Fruit fly (Drosophila melanogaster) whole organism, prepupa: Measurements from ENCODE around the gene CG42818.

ENCODE experiments used
- CG10631 ChIP-seq: fragments of 200-800 bp; sonication (Bioruptor generic); optimal IDR thresholded peaks from 2 replicates; lab custom pipeline; 2016; ENCODE audit warnings: missing biosample characterization, missing genetic modification characterization
- CG11294 ChIP-seq: fragments of 200-800 bp; sonication (Bioruptor generic); IDR thresholded peaks from 2 replicates; pipeline ENCODE4 v1.3.6; 2022; ENCODE audit warnings: missing biosample characterization, missing genetic modification characterization
- CG11762 ChIP-seq: fragments of 200-800 bp; sonication (Bioruptor generic); optimal IDR thresholded peaks from 3 replicates; lab custom pipeline; 2016; ENCODE audit warnings: missing biosample characterization, missing genetic modification characterization; ENCODE audit not compliant: insufficient read depth
- CG15336 ChIP-seq: fragments of 200-800 bp; sonication (Bioruptor generic); IDR thresholded peaks from 2 replicates; pipeline ENCODE4 v1.3.6; 2022; ENCODE audit warnings: missing biosample characterization, missing genetic modification characterization
- CG1621 ChIP-seq: fragments of 200-800 bp; sonication (Bioruptor generic); optimal IDR thresholded peaks from 3 replicates; lab custom pipeline; 2018; ENCODE audit warnings: missing biosample characterization, mild to moderate bottlenecking, missing genetic modification characterization
- CG3032 ChIP-seq: fragments of 200-800 bp; optimal IDR thresholded peaks from 2 replicates; lab custom pipeline; 2019; ENCODE audit warnings: missing biosample characterization, mild to moderate bottlenecking, missing genetic modification characterization, moderate library complexity
- CG34406 ChIP-seq: fragments of 200-800 bp; sonication (Bioruptor generic); optimal IDR thresholded peaks from 3 replicates; lab custom pipeline; 2016; ENCODE audit warnings: missing biosample characterization, missing genetic modification characterization
- CG3919 ChIP-seq: fragments of 200-800 bp; sonication (Bioruptor generic); optimal IDR thresholded peaks from 3 replicates; lab custom pipeline; 2016; ENCODE audit warnings: missing biosample characterization, missing genetic modification characterization
- CG6163 ChIP-seq: fragments of 200-800 bp; sonication (Bioruptor generic); IDR thresholded peaks from 3 replicates; pipeline ENCODE4 v1.3.6; 2022; ENCODE audit warnings: missing biosample characterization, missing genetic modification characterization
- CG6276 ChIP-seq: fragments of 200-800 bp; sonication (Bioruptor generic); optimal IDR thresholded peaks from 2 replicates; lab custom pipeline; 2017; ENCODE audit warnings: missing biosample characterization, mild to moderate bottlenecking, missing genetic modification characterization
- CG6792 ChIP-seq: fragments of 200-800 bp; sonication (Bioruptor generic); optimal IDR thresholded peaks from 3 replicates; lab custom pipeline; 2016; ENCODE audit warnings: missing biosample characterization, missing genetic modification characterization
- CG6808 ChIP-seq: fragments of 200-800 bp; sonication (Bioruptor generic); optimal IDR thresholded peaks from 3 replicates; lab custom pipeline; 2017; ENCODE audit warnings: missing biosample characterization, missing genetic modification characterization, mild to moderate bottlenecking, moderate library complexity, missing genetic modification reagents
- CG6854 ChIP-seq: fragments of 200-800 bp; sonication (Bioruptor generic); optimal IDR thresholded peaks from 2 replicates; lab custom pipeline; 2017; ENCODE audit warnings: missing biosample characterization, mild to moderate bottlenecking, missing genetic modification characterization
- CG8119 ChIP-seq: fragments of 200-800 bp; sonication (Bioruptor generic); IDR thresholded peaks from 3 replicates; pipeline ENCODE4 v1.3.6; 2022; ENCODE audit warnings: missing biosample characterization, missing genetic modification characterization
- CG8319 ChIP-seq: fragments of 200-800 bp; sonication (Bioruptor generic); optimal IDR thresholded peaks from 3 replicates; lab custom pipeline; 2016; ENCODE audit warnings: missing biosample characterization, missing genetic modification characterization
- CG8632 ChIP-seq: fragments of 200-800 bp; sonication (Bioruptor generic); optimal IDR thresholded peaks from 3 replicates; lab custom pipeline; 2016; ENCODE audit warnings: missing biosample characterization, missing genetic modification characterization
- CG9139 ChIP-seq: fragments of 200-800 bp; sonication (Bioruptor generic); optimal IDR thresholded peaks from 3 replicates; lab custom pipeline; 2017; ENCODE audit warnings: missing biosample characterization, mild to moderate bottlenecking, missing genetic modification characterization
- Eip75B ChIP-seq: fragments of 200-800 bp; sonication (Bioruptor generic); optimal IDR thresholded peaks from 3 replicates; lab custom pipeline; 2016; ENCODE audit warnings: missing biosample characterization, missing genetic modification characterization
- Eip78C ChIP-seq: fragments of 200-800 bp; sonication (Bioruptor generic); peaks from one replicate; lab custom pipeline; 2016; ENCODE audit warnings: missing biosample characterization, missing genetic modification characterization
- Ets21C ChIP-seq: fragments of 200-800 bp; sonication (Bioruptor generic); optimal IDR thresholded peaks from 3 replicates; lab custom pipeline; 2016; ENCODE audit warnings: missing biosample characterization, missing genetic modification characterization
- Ets96B ChIP-seq: fragments of 200-800 bp; optimal IDR thresholded peaks from 2 replicates; lab custom pipeline; 2019; ENCODE audit warnings: missing biosample characterization, mild to moderate bottlenecking, missing genetic modification characterization, moderate library complexity
- Gug ChIP-seq: fragments of 200-800 bp; sonication (Bioruptor generic); IDR thresholded peaks from 2 replicates; pipeline ENCODE4 v1.3.6; 2022; ENCODE audit warnings: missing biosample characterization, missing genetic modification characterization
- Hr38 ChIP-seq: sonication (Bioruptor generic); optimal IDR thresholded peaks from 2 replicates; lab custom pipeline; 2016; ENCODE audit warnings: missing biosample characterization, missing genetic modification characterization
- Hr4 ChIP-seq: fragments of 200-800 bp; sonication (Bioruptor generic); optimal IDR thresholded peaks from 3 replicates; lab custom pipeline; 2016; ENCODE audit warnings: missing biosample characterization, missing genetic modification characterization
- Lpt ChIP-seq: fragments of 200-800 bp; sonication (Bioruptor generic); optimal IDR thresholded peaks from 3 replicates; lab custom pipeline; 2016; ENCODE audit warnings: missing biosample characterization, missing genetic modification characterization
- Met ChIP-seq: fragments of 200-800 bp; sonication (Bioruptor generic); optimal IDR thresholded peaks from 3 replicates; lab custom pipeline; 2016; ENCODE audit warnings: missing biosample characterization, missing genetic modification characterization
- Smox ChIP-seq: fragments of 200-800 bp; sonication (Bioruptor generic); optimal IDR thresholded peaks from 3 replicates; lab custom pipeline; 2016; ENCODE audit warnings: missing biosample characterization, missing genetic modification characterization
- Sox102F ChIP-seq: fragments of 200-800 bp; sonication (Bioruptor generic); optimal IDR thresholded peaks from 2 replicates; lab custom pipeline; 2016; ENCODE audit warnings: missing biosample characterization, mild to moderate bottlenecking, missing genetic modification characterization
- Sox14 ChIP-seq: fragments of 200-800 bp; sonication (Bioruptor generic); optimal IDR thresholded peaks from 3 replicates; lab custom pipeline; 2016; ENCODE audit warnings: missing biosample characterization, missing genetic modification characterization
- achi ChIP-seq: fragments of 200-800 bp; sonication (Bioruptor generic); optimal IDR thresholded peaks from 3 replicates; lab custom pipeline; 2016; ENCODE audit warnings: missing biosample characterization, missing genetic modification characterization
- acj6 ChIP-seq: fragments of 200-800 bp; sonication (Bioruptor generic); optimal IDR thresholded peaks from 3 replicates; lab custom pipeline; 2016; ENCODE audit warnings: missing biosample characterization, missing genetic modification characterization
- cyc ChIP-seq: fragments of 200-800 bp; sonication (Bioruptor generic); optimal IDR thresholded peaks from 3 replicates; lab custom pipeline; 2016; ENCODE audit warnings: missing biosample characterization, missing genetic modification characterization
- dac ChIP-seq: fragments of 200-800 bp; sonication (Bioruptor generic); optimal IDR thresholded peaks from 2 replicates; lab custom pipeline; 2017; ENCODE audit warnings: missing biosample characterization, mild to moderate bottlenecking, missing genetic modification characterization
- dsx ChIP-seq: fragments of 200-800 bp; optimal IDR thresholded peaks from 3 replicates; lab custom pipeline; 2019; ENCODE audit warnings: missing biosample characterization, mild to moderate bottlenecking, missing genetic modification characterization, moderate library complexity; ENCODE audit not compliant: poor library complexity, severe bottlenecking
- eg ChIP-seq: fragments of 200-800 bp; sonication (Bioruptor generic); IDR thresholded peaks from 3 replicates; pipeline ENCODE4 v1.3.6; 2022; ENCODE audit warnings: missing biosample characterization, missing genetic modification characterization
- esn ChIP-seq: fragments of 200-800 bp; sonication (Bioruptor generic); optimal IDR thresholded peaks from 2 replicates; lab custom pipeline; 2016; ENCODE audit warnings: missing biosample characterization, mild to moderate bottlenecking, missing genetic modification characterization, moderate library complexity
- fkh ChIP-seq: fragments of 200-800 bp; sonication (Bioruptor generic); optimal IDR thresholded peaks from 3 replicates; lab custom pipeline; 2017; ENCODE audit warnings: missing biosample characterization, mild to moderate bottlenecking, missing genetic modification characterization, moderate library complexity
- net ChIP-seq: fragments of 200-800 bp; sonication (Bioruptor generic); optimal IDR thresholded peaks from 3 replicates; lab custom pipeline; 2016; ENCODE audit warnings: missing biosample characterization, missing genetic modification characterization
- salr ChIP-seq, 2 experiments: fragments of 200-800 bp; sonication (Bioruptor generic); optimal IDR thresholded peaks; 3 replicates each; lab custom pipeline; 2016 to 2018; ENCODE audit warnings: missing biosample characterization in 2 of 2, missing genetic modification characterization in 2 of 2, mild to moderate bottlenecking in 1 of 2
- spab ChIP-seq: fragments of 200-800 bp; sonication (Bioruptor generic); optimal IDR thresholded peaks from 2 replicates; lab custom pipeline; 2017; ENCODE audit warnings: missing biosample characterization, mild to moderate bottlenecking, missing genetic modification characterization, missing genetic modification reagents
- svp ChIP-seq: fragments of 200-800 bp; sonication (Bioruptor generic); peaks from one replicate; lab custom pipeline; 2016; ENCODE audit warnings: missing biosample characterization, missing genetic modification characterization
- topi ChIP-seq: fragments of 200-800 bp; sonication (Bioruptor generic); optimal IDR thresholded peaks from 3 replicates; lab custom pipeline; 2016; ENCODE audit warnings: missing biosample characterization, missing genetic modification characterization

CG42818 gene

DNA sequence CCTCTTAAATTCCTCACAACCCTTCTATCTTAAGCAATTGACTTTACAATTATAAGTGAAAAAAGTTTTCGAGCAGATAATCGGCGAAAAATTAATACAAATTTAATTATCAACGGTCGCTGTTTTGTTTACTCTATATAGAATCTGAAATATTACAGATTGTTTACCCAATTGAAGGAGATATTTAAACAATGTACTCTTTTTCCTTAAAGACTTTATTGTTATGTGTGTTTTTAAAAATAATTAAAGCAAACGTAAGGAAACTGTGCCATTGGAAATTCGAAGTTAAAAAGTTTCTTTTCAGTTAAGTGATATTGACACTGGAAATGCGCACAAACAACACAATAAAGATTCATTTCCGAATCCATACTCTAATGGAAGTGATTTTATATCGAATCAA, at the start of gene CG42818:
TSS of gene CG42818 (plus strand) at position 301 of the 400 bp plus-strand sequence.
- no peak for TF ChIP-seq Hr38 (GFP tag; lab: Kevin White, UChicago)
- TF ChIP-seq CG6792 (GFP tag; lab: Kevin White, UChicago): no peak
- no peak for TF ChIP-seq achi (GFP tag; lab: Kevin White, UChicago)
- no peak for TF ChIP-seq CG10631 (GFP tag; lab: Kevin White, UChicago)

DNA sequence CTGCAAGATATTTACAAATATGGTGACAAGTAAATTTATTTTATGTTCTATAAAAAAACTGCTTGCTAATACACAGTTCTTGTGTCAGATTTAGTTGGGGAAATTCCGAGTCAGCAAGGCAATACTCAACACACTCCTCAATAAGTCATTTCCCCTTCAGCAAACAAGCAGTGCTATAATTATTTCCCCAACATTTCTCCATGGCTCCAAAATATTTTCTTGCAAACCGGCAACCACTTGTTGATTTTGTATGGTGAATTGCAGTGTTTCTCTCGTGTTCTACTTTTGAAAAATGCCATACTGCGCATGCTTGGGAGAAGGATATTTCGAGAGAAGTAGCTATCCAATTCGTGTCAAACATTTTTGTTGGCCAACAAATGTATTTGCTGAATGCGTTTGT, 43.6 kb upstream of the CG42818 start:
- TF ChIP-seq dac (GFP tag; lab: Kevin White, UChicago): no peak
- TF ChIP-seq Ets21C (GFP tag; lab: Kevin White, UChicago): no peak
- TF ChIP-seq Smox: no peak
- no peak for TF ChIP-seq Sox14
- no peak for TF ChIP-seq Lpt (GFP tag; lab: Kevin White, UChicago)
- no peak for TF ChIP-seq acj6 (GFP tag; lab: Kevin White, UChicago)
- no peak for TF ChIP-seq Ets96B (tag; lab: Kevin White, UChicago)
- no peak for TF ChIP-seq svp (GFP tag; lab: Kevin White, UChicago)
- TF ChIP-seq CG3919 (GFP tag; lab: Kevin White, UChicago): no peak
- TF ChIP-seq Eip75B (GFP tag; lab: Kevin White, UChicago): no peak
- no peak for TF ChIP-seq esn (GFP tag; lab: Kevin White, UChicago)
- no peak for TF ChIP-seq salr (GFP tag; optimal IDR thresholded peaks at IDR 0.05; lab: Kevin White, UChicago)
- no peak for TF ChIP-seq spab (GFP tag; lab: Kevin White, UChicago)
- TF ChIP-seq CG11294 (GFP tag; lab: Robert Waterston, UW): no peak
- no peak for TF ChIP-seq CG1621 (tag; lab: Kevin White, UChicago)
- TF ChIP-seq CG11762 (GFP tag; lab: Kevin White, UChicago): no peak
- TF ChIP-seq CG8319: no peak
- no peak for TF ChIP-seq fkh (GFP tag; lab: Kevin White, UChicago)
- TF ChIP-seq Sox102F: no peak

DNA sequence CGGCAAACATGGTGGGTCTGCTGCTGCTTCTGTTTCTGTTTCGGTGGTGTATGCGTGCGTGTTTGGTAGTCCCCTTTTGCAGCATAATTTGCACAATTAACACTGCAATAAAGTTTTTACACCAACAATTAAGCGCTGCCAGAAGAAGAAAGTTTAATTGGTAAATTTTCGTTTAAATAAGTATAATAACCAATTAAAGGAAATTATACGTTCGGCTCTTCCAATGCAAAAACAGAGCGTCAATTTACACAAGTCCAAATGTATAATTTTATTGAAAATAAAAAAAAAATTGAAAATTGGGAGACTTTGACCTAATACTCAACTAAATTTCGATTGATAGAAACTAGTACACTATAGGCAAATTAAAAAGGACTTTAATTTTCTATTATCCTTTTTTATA, 30.6 kb upstream of the CG42818 start, which contains the start of gene CG31819:
TSS of gene CG31819 (plus strand) at position 301 of the 400 bp plus-strand sequence.
- TF ChIP-seq topi (GFP tag; lab: Kevin White, UChicago) (no peak), Gug (GFP tag; lab: Robert Waterston, UW) (no peak), Sox14 (no peak), dsx (GFP tag; lab: Kevin White, UChicago) (no peak), Lpt (GFP tag; lab: Kevin White, UChicago) (no peak), CG15336 (GFP tag; lab: Robert Waterston, UW) (no peak), spab (GFP tag; lab: Kevin White, UChicago) (no peak), CG9139 (GFP tag; lab: Kevin White, UChicago) (no peak), CG6808 (no peak), CG3919 (GFP tag; lab: Kevin White, UChicago) (no peak), CG3032 (tag; lab: Kevin White, UChicago) (no peak), Hr4 (GFP tag; lab: Kevin White, UChicago) (no peak), Eip78C (no peak), CG6276 (no peak)

DNA sequence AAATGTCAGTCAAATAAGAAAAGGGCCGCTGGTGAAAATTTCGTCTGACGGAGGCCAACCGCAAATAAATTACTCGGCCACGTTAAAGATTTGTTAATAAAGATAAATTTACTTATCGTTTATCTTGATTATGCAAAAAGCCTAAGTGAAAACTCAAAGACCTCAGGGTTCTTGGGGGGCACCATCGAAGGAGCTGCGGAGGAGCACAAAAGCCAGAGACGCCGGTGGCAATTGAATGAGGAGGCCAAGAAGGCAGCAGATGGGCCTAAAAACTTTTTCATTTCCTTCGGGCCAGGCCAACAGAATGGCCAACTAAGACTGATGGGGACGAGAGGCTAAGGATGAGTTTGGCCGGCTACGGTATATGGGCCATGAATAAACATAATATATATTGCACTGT, 25.4 kb upstream of the CG42818 start:
- no peak for TF ChIP-seq CG34406 (GFP tag; lab: Kevin White, UChicago)
- no peak for TF ChIP-seq dsx (GFP tag; lab: Kevin White, UChicago)
- TF ChIP-seq CG6163 (GFP tag; lab: Robert Waterston, UW): no peak
- no peak for TF ChIP-seq Met
- TF ChIP-seq CG8632 (GFP tag; lab: Kevin White, UChicago): no peak
- no peak for TF ChIP-seq spab (GFP tag; lab: Kevin White, UChicago)
- TF ChIP-seq net (GFP tag; lab: Kevin White, UChicago): no peak
- TF ChIP-seq cyc (GFP tag; lab: Kevin White, UChicago): no peak
- no peak for TF ChIP-seq Eip75B (GFP tag; lab: Kevin White, UChicago)
- TF ChIP-seq Hr38 (GFP tag; lab: Kevin White, UChicago): no peak
- no peak for TF ChIP-seq CG8119 (GFP tag; lab: Robert Waterston, UW)
- TF ChIP-seq CG6854 (GFP tag; lab: Kevin White, UChicago): no peak
- TF ChIP-seq CG8319: no peak
- TF ChIP-seq eg (GFP tag; lab: Robert Waterston, UW): no peak
- no peak for TF ChIP-seq CG1621 (tag; lab: Kevin White, UChicago)
- no peak for TF ChIP-seq Sox102F
